Fruit fly (Drosophila melanogaster): Measurements from ENCODE around the gene fz2.

DNA sequence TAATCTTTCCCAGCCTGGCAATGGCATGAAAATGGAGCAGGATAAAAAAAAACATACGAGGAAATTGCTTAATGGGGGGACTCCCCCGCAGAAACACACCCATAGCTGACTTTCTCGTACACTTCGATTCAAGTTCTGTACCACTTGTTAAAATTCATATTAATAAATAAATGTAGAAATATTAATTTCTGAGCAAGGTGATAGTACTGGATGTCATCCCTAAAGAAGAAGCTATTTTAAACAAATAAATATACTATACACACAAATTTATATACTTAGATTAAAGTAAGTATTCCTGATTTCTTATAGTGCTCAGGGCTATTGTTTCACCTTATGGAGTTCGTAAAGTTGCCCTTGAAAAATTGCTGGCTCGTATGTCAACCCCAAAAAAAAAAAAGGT is 29.4 kb downstream of the fz2 start:
- TF ChIP-seq psq (optimal IDR thresholded peaks at IDR 0.05) (no peak), EcR (GFP tag; optimal IDR thresholded peaks at IDR 0.05) (no peak), pan (optimal IDR thresholded peaks at IDR 0.05) (no peak), CG8478 (optimal IDR thresholded peaks at IDR 0.05) (no peak), usp (GFP tag; optimal IDR thresholded peaks at IDR 0.05) (no peak)
